Worm (Caenorhabditis elegans) whole organism, L3 larva: Measurements from ENCODE around the gene par-2.

Experiments
- elt-2 ChIP-seq: sonication (generic microtip); optimal IDR thresholded peaks from 2 replicates; lab custom pipeline; 2016; ENCODE audit warnings: missing genetic modification reagents, mild to moderate bottlenecking, missing genetic modification characterization, missing compliant biosample characterization
- eor-1 ChIP-seq, 2 experiments: fragments of 150-350 bp; optimal IDR thresholded peaks; 2 replicates each; lab custom pipeline; 2014 to 2018; ENCODE audit warnings: missing biosample characterization in 2 of 2, missing genetic modification characterization in 2 of 2
- nhr-12 ChIP-seq: fragments of 150-350 bp; optimal IDR thresholded peaks from 2 replicates; lab custom pipeline; 2014; ENCODE audit warnings: missing biosample characterization, missing genetic modification characterization
- nhr-237 ChIP-seq: fragments of 150-350 bp; optimal IDR thresholded peaks from 2 replicates; lab custom pipeline; 2014; ENCODE audit warnings: missing biosample characterization, missing genetic modification characterization
- nhr-76 ChIP-seq: fragments of 150-350 bp; sonication (generic microtip); optimal IDR thresholded peaks from 5 replicates; lab custom pipeline; 2014; ENCODE audit warnings: missing biosample characterization, missing genetic modification characterization
- ztf-4 ChIP-seq: fragments of 150-350 bp; optimal IDR thresholded peaks from 2 replicates; lab custom pipeline; 2014; ENCODE audit warnings: missing biosample characterization, missing genetic modification characterization

DNA sequence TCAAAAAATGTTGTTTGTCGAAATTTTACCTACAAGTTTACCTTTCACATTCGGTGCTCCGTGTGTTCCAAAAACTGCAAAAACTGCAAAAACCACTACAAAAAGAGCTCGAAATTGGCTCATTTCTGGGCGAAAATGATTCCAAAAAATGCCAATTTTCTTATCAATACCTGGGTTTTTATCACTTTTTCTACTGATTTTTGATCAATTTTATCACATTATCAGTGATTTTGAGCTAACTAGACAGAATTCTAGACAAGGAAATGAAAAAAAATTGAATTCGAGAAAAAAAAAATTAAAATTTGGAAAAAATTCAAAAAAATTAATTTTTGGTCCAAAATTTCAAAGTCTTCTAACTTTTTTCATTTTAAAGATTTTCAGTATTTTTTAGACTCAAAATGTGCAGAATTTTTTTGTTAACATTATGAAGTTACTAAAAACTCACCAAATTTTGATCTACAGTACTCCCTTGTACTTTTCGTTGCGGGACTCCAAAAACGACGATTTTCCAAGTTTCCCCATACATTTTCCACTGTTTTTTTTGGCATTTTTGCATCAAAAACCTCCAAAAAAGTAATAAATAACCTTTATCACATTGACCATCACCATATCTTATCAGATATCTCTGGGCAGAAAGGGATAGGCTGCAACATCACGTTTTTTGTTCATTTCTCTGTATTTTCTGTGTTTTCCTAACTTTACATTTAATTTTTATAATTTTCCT, 34.8 kb downstream of the par-2 start, which contains the start of the genes F58B6.1 and acsd-1:
- no peak for TF ChIP-seq nhr-76
- TF ChIP-seq ztf-4: no peak
- no peak for TF ChIP-seq nhr-12 (tag; lab: Kevin White, UChicago)
- no peak for TF ChIP-seq nhr-237
- no peak for TF ChIP-seq eor-1 (tag; optimal IDR thresholded peaks at IDR 0.05; lab: Kevin White, UChicago)
- peak; percentile 61 for TF ChIP-seq elt-2
